Fruit fly (Drosophila melanogaster) whole organism, pupa: Measurements from ENCODE around the gene Rap1.
A peak's percentile ranks its signal among the peaks of the same experiment; 100 is the strongest.

Source experiments
- CG10348 ChIP-seq: fragments of 200-800 bp; sonication (Bioruptor generic); IDR thresholded peaks from 2 replicates; pipeline ENCODE4 v1.3.6; 2022; ENCODE audit warnings: missing biosample characterization, missing genetic modification characterization
- CG12605 ChIP-seq: fragments of 200-800 bp; sonication (Bioruptor generic); IDR thresholded peaks from 2 replicates; pipeline ENCODE4 v1.3.6; 2022; ENCODE audit warnings: missing biosample characterization, missing genetic modification characterization
- CG13204 ChIP-seq: fragments of 200-800 bp; sonication (Bioruptor generic); optimal IDR thresholded peaks from 2 replicates; lab custom pipeline; 2018; ENCODE audit warnings: missing biosample characterization, mild to moderate bottlenecking, missing genetic modification characterization, moderate library complexity
- CG14655 ChIP-seq: fragments of 200-800 bp; sonication (Bioruptor generic); optimal IDR thresholded peaks from 3 replicates; lab custom pipeline; 2017; ENCODE audit warnings: mild to moderate bottlenecking, missing biosample characterization, missing genetic modification reagents, missing genetic modification characterization
- CG15710 ChIP-seq: fragments of 200-800 bp; sonication (Bioruptor generic); optimal IDR thresholded peaks from 2 replicates; lab custom pipeline; 2018; ENCODE audit warnings: missing biosample characterization, mild to moderate bottlenecking, missing genetic modification characterization, moderate library complexity
- CG17806 ChIP-seq: fragments of 200-800 bp; sonication (Bioruptor generic); optimal IDR thresholded peaks from 2 replicates; lab custom pipeline; 2018; ENCODE audit warnings: missing biosample characterization, mild to moderate bottlenecking, missing genetic modification characterization, moderate library complexity
- CG32121 ChIP-seq: fragments of 200-800 bp; sonication (Bioruptor generic); IDR thresholded peaks from 2 replicates; pipeline ENCODE4 v1.3.6; 2022; ENCODE audit warnings: missing biosample characterization, missing genetic modification characterization
- CG34367 ChIP-seq: fragments of 200-800 bp; sonication (Bioruptor generic); optimal IDR thresholded peaks from 2 replicates; lab custom pipeline; 2018; ENCODE audit warnings: missing biosample characterization, mild to moderate bottlenecking, missing genetic modification characterization
- CG4496 ChIP-seq: fragments of 200-800 bp; sonication (Bioruptor generic); IDR thresholded peaks from 3 replicates; pipeline ENCODE4 v1.3.6; 2022; ENCODE audit warnings: missing biosample characterization, missing genetic modification characterization
- CG8159 ChIP-seq: fragments of 200-800 bp; sonication (Bioruptor generic); optimal IDR thresholded peaks from 3 replicates; lab custom pipeline; 2018; ENCODE audit warnings: missing biosample characterization, mild to moderate bottlenecking, missing genetic modification characterization, moderate library complexity
- CG8301 ChIP-seq: fragments of 200-800 bp; sonication (Bioruptor generic); optimal IDR thresholded peaks from 2 replicates; lab custom pipeline; 2018; ENCODE audit warnings: missing biosample characterization, mild to moderate bottlenecking, missing genetic modification characterization
- CG9948 ChIP-seq: fragments of 200-800 bp; sonication (Bioruptor generic); optimal IDR thresholded peaks from 2 replicates; lab custom pipeline; 2018; ENCODE audit warnings: missing biosample characterization, mild to moderate bottlenecking, missing genetic modification characterization, moderate library complexity
- D1 ChIP-seq: fragments of 200-800 bp; sonication (Bioruptor generic); optimal IDR thresholded peaks from 2 replicates; lab custom pipeline; 2018; ENCODE audit warnings: missing biosample characterization, mild to moderate bottlenecking, missing genetic modification characterization, moderate library complexity
- EcR ChIP-seq: fragments of 200-800 bp; sonication (Bioruptor generic); optimal IDR thresholded peaks from 3 replicates; lab custom pipeline; 2019; ENCODE audit warnings: missing biosample characterization, missing genetic modification characterization, mild to moderate bottlenecking, moderate library complexity, missing genetic modification reagents
- Ets98B ChIP-seq: fragments of 200-800 bp; sonication (Bioruptor generic); IDR thresholded peaks from 2 replicates; pipeline ENCODE4 v1.3.6; 2022; ENCODE audit warnings: missing biosample characterization, missing genetic modification characterization
- Pif1A ChIP-seq: fragments of 200-800 bp; sonication (Bioruptor generic); optimal IDR thresholded peaks from 3 replicates; lab custom pipeline; 2016; ENCODE audit warnings: missing biosample characterization, missing genetic modification characterization
- Pif1B ChIP-seq: fragments of 200-800 bp; sonication (Bioruptor generic); optimal IDR thresholded peaks from 3 replicates; lab custom pipeline; 2016; ENCODE audit warnings: missing biosample characterization, missing genetic modification characterization
- Snoo ChIP-seq: fragments of 200-800 bp; sonication (Bioruptor generic); optimal IDR thresholded peaks from 3 replicates; lab custom pipeline; 2017; ENCODE audit warnings: missing biosample characterization, mild to moderate bottlenecking, missing genetic modification characterization, inconsistent platforms
- fd96Ca ChIP-seq: fragments of 200-800 bp; sonication (Bioruptor generic); IDR thresholded peaks from 3 replicates; pipeline ENCODE4 v1.3.6; 2022; ENCODE audit warnings: missing biosample characterization, missing genetic modification characterization
- gl ChIP-seq: fragments of 200-800 bp; sonication (Bioruptor generic); optimal IDR thresholded peaks from 2 replicates; lab custom pipeline; 2018; ENCODE audit warnings: missing biosample characterization, mild to moderate bottlenecking, missing genetic modification characterization
- rn ChIP-seq: fragments of 200-800 bp; sonication (Bioruptor generic); IDR thresholded peaks from 2 replicates; pipeline ENCODE4 v1.3.6; 2022; ENCODE audit warnings: missing biosample characterization, missing genetic modification characterization

Gene Rap1

dm6 chr3L:1876215-1876625, 14.2 kb upstream of the Rap1 start, which contains the start of gene dre4:
Gene dre4 (minus strand): TSS chr3L:1876312.
- peak; percentile 66 for TF ChIP-seq Snoo (tag; lab: Kevin White, UChicago)
- TF ChIP-seq Ets98B (GFP tag; lab: Robert Waterston, UW): peak; percentile 62
- peak; percentile 41; the same call in 1 of the 2 replicates for TF ChIP-seq rn (GFP tag; lab: Robert Waterston, UW)
- no peak for TF ChIP-seq CG13204
- TF ChIP-seq fd96Ca: 0 out of 3 replicates have a peak, but pooled peaks have one; percentile 17
- peak; percentile 68 for TF ChIP-seq EcR (GFP tag; lab: Kevin White, UChicago)
- peak; percentile 48 for TF ChIP-seq CG34367 (tag; lab: Kevin White, UChicago)
- no peak for TF ChIP-seq D1 (tag; lab: Kevin White, UChicago)
- peak; percentile 60 for TF ChIP-seq CG4496 (GFP tag; lab: Robert Waterston, UW)
- no peak for TF ChIP-seq gl (tag; lab: Kevin White, UChicago)
- peak; percentile 47 for TF ChIP-seq CG15710 (tag; lab: Kevin White, UChicago)
- peak; percentile 61 for TF ChIP-seq CG12605 (GFP tag; lab: Robert Waterston, UW)
- no peak for TF ChIP-seq Pif1B (GFP tag; lab: Kevin White, UChicago)
- no peak for TF ChIP-seq CG10348 (GFP tag; lab: Robert Waterston, UW)
- peak; percentile 71 for TF ChIP-seq CG8301 (tag; lab: Kevin White, UChicago)
- no peak for TF ChIP-seq CG14655
- peak; percentile 67 for TF ChIP-seq CG17806 (tag; lab: Kevin White, UChicago)
- TF ChIP-seq CG8159 (tag; lab: Kevin White, UChicago): peak; percentile 65
- peak; percentile 51 for TF ChIP-seq CG9948 (tag; lab: Kevin White, UChicago)
- no peak for TF ChIP-seq Pif1A (GFP tag; lab: Kevin White, UChicago)
- no peak; the same call in 1 of the 2 replicates for TF ChIP-seq CG32121

dm6 chr3L:1869719-1870118, 7.7 kb upstream of the Rap1 start, which contains the start of gene CG13924:
Gene CG13924 (plus strand): TSS chr3L:1870019.
- TF ChIP-seq CG17806 (tag; lab: Kevin White, UChicago): no peak
- TF ChIP-seq CG4496 (GFP tag; lab: Robert Waterston, UW): no peak
- TF ChIP-seq CG8301 (tag; lab: Kevin White, UChicago): no peak
- no peak for TF ChIP-seq gl (tag; lab: Kevin White, UChicago)
- no peak for TF ChIP-seq EcR (GFP tag; lab: Kevin White, UChicago)
- no peak for TF ChIP-seq CG9948 (tag; lab: Kevin White, UChicago)
- TF ChIP-seq D1 (tag; lab: Kevin White, UChicago): no peak
- no peak for TF ChIP-seq Pif1B (GFP tag; lab: Kevin White, UChicago)
- no peak for TF ChIP-seq CG10348 (GFP tag; lab: Robert Waterston, UW)
- no peak for TF ChIP-seq CG15710 (tag; lab: Kevin White, UChicago)
- no peak for TF ChIP-seq CG34367 (tag; lab: Kevin White, UChicago)
- TF ChIP-seq rn (GFP tag; lab: Robert Waterston, UW): no peak

- peak; percentile 25 for TF ChIP-seq CG15710 (tag; lab: Kevin White, UChicago)
- TF ChIP-seq CG10348 (GFP tag; lab: Robert Waterston, UW): no peak
- no peak for TF ChIP-seq Pif1B (GFP tag; lab: Kevin White, UChicago)
- TF ChIP-seq CG12605 (GFP tag; lab: Robert Waterston, UW): no peak; the same call in 1 of the 2 replicates
- TF ChIP-seq CG17806 (tag; lab: Kevin White, UChicago): peak; percentile 26
- TF ChIP-seq Pif1A (GFP tag; lab: Kevin White, UChicago): no peak
- peak; percentile 39 for TF ChIP-seq CG8301 (tag; lab: Kevin White, UChicago)
- peak; percentile 30 for TF ChIP-seq CG9948 (tag; lab: Kevin White, UChicago)
- TF ChIP-seq CG14655: no peak
- TF ChIP-seq CG32121: peak; percentile 29; the same call in 1 of the 2 replicates
- no peak for TF ChIP-seq CG34367 (tag; lab: Kevin White, UChicago)
- no peak for TF ChIP-seq rn (GFP tag; lab: Robert Waterston, UW)
- peak; percentile 67; the same call in 2 of the 3 replicates for TF ChIP-seq CG4496 (GFP tag; lab: Robert Waterston, UW)
- peak; percentile 33; the same call in 1 of the 3 replicates for TF ChIP-seq fd96Ca
- TF ChIP-seq CG13204: no peak
- TF ChIP-seq Ets98B (GFP tag; lab: Robert Waterston, UW): peak; percentile 66
- TF ChIP-seq, all 21 proteins: peak for 8
Observed at dm6 chr3L:1868841-1869240, 6.8 kb upstream of the Rap1 start.

dm6 chr3L:1866021-1866811, 4.2 kb upstream of the Rap1 start:
- TF ChIP-seq Ets98B (GFP tag; lab: Robert Waterston, UW): no peak; the same call in 1 of the 2 replicates
- TF ChIP-seq Snoo (tag; lab: Kevin White, UChicago): no peak
- 0 out of 2 replicates have a peak, but pooled peaks have one; percentile 9 for TF ChIP-seq CG32121
- 0 out of 2 replicates have a peak, but pooled peaks have one; percentile 7 for TF ChIP-seq CG12605 (GFP tag; lab: Robert Waterston, UW)
- no peak for TF ChIP-seq CG14655
- TF ChIP-seq gl (tag; lab: Kevin White, UChicago): peak; percentile 55
- TF ChIP-seq fd96Ca: no peak
- TF ChIP-seq CG15710 (tag; lab: Kevin White, UChicago): no peak
- no peak for TF ChIP-seq rn (GFP tag; lab: Robert Waterston, UW)
- TF ChIP-seq D1 (tag; lab: Kevin White, UChicago): no peak
- TF ChIP-seq CG9948 (tag; lab: Kevin White, UChicago): no peak
- TF ChIP-seq EcR (GFP tag; lab: Kevin White, UChicago): no peak
- TF ChIP-seq CG4496 (GFP tag; lab: Robert Waterston, UW): peak; percentile 37; the same call in 1 of the 3 replicates
- no peak for TF ChIP-seq CG13204
- TF ChIP-seq CG8301 (tag; lab: Kevin White, UChicago): peak; percentile 2
- TF ChIP-seq CG34367 (tag; lab: Kevin White, UChicago): no peak
